Fruit fly (Drosophila melanogaster): Measurements from ENCODE around the gene CG1907.

CG1907 gene

dm6 chr3R:29572040-29572648, 46.7 kb upstream of the CG1907 start:
- TF ChIP-seq Rel (GFP tag; optimal IDR thresholded peaks at IDR 0.05) (no peak), Rel (tag; optimal IDR thresholded peaks at IDR 0.05) (no peak), Sp1 (GFP tag; optimal IDR thresholded peaks at IDR 0.05) (no peak), Vsx2 (GFP tag; optimal IDR thresholded peaks at IDR 0.05; ENCODE audit: partially characterized antibody) (no peak), woc (GFP tag; optimal IDR thresholded peaks at IDR 0.05) (no peak), sage (GFP tag; optimal IDR thresholded peaks at IDR 0.05) (no peak), tai (GFP tag; optimal IDR thresholded peaks at IDR 0.05) (no peak), Dif (GFP tag; optimal IDR thresholded peaks at IDR 0.05; ENCODE audit: partially characterized antibody) (no peak), Abd-B (GFP tag; optimal IDR thresholded peaks at IDR 0.05) (no peak)

dm6 chr3R:29576009-29576408, 42.9 kb upstream of the CG1907 start:
- no peak for TF ChIP-seq dmrt93B (GFP tag; optimal IDR thresholded peaks at IDR 0.05)
- no peak for TF ChIP-seq Hr83 (GFP tag; optimal IDR thresholded peaks at IDR 0.05; ENCODE audit: poor library complexity, severe bottlenecking)
- no peak for TF ChIP-seq psq (GFP tag; optimal IDR thresholded peaks at IDR 0.05)
- no peak for TF ChIP-seq rgr (GFP tag; optimal IDR thresholded peaks at IDR 0.05)
- TF ChIP-seq CG9705 (GFP tag; optimal IDR thresholded peaks at IDR 0.05): no peak
- TF ChIP-seq Hr78 (GFP tag; optimal IDR thresholded peaks at IDR 0.05): no peak
- no peak for TF ChIP-seq N (GFP tag; optimal IDR thresholded peaks at IDR 0.05)
- no peak for TF ChIP-seq Sp1 (GFP tag; optimal IDR thresholded peaks at IDR 0.05)

dm6 chr3R:29581420-29581819, 37.4 kb upstream of the CG1907 start:
- TF ChIP-seq OdsH (GFP tag; optimal IDR thresholded peaks at IDR 0.05) (peak; percentile 9), rgr (GFP tag; optimal IDR thresholded peaks at IDR 0.05) (peak; percentile 27), h (GFP tag; optimal IDR thresholded peaks at IDR 0.05) (peak; percentile 10), dl (GFP tag; optimal IDR thresholded peaks at IDR 0.05; ENCODE audit: insufficient read depth in 1 of 2, partially characterized antibody in 2 of 2) (no peak), Sp1 (GFP tag; optimal IDR thresholded peaks at IDR 0.05) (peak; percentile 29), foxo (GFP tag; optimal IDR thresholded peaks at IDR 0.05) (peak in 1 of 2 experiments; percentile 12), sage (GFP tag; optimal IDR thresholded peaks at IDR 0.05) (no peak)

DNA sequence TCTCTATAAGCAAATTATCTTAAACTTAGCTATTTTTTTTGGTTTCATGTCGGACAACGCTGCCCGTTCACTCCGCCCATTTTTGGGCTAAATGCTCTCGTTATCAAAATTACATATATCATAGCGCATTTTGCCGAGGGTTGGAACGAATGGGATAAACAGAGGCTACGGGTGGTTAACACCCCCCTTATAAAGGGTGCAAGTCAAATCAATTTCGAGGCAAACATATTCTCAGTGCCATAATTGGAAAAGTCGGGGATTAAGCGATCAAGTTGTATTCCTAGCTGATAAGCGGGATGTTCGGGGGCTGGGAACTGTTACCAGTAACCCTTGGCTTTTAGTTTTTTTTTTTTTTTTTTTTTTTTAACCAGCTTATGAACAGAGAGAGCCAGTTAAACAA, 35.6 kb upstream of the CG1907 start:
- TF ChIP-seq pan (optimal IDR thresholded peaks at IDR 0.05): no peak
- TF ChIP-seq jim (GFP tag; optimal IDR thresholded peaks at IDR 0.05): no peak
- TF ChIP-seq Mio (GFP tag; optimal IDR thresholded peaks at IDR 0.05): no peak
- TF ChIP-seq h (GFP tag; optimal IDR thresholded peaks at IDR 0.05): no peak
- TF ChIP-seq woc (GFP tag; optimal IDR thresholded peaks at IDR 0.05): no peak
- no peak for TF ChIP-seq Dfd (GFP tag; optimal IDR thresholded peaks at IDR 0.05)
- no peak for TF ChIP-seq ey (GFP tag; optimal IDR thresholded peaks at IDR 0.05)
- TF ChIP-seq Rel (GFP tag; optimal IDR thresholded peaks at IDR 0.05): no peak
- no peak for TF ChIP-seq Rel (tag; optimal IDR thresholded peaks at IDR 0.05)
- no peak for TF ChIP-seq Myc (optimal IDR thresholded peaks at IDR 0.05)
- TF ChIP-seq Dif (GFP tag; optimal IDR thresholded peaks at IDR 0.05; ENCODE audit: partially characterized antibody): no peak
- TF ChIP-seq dsf (GFP tag; optimal IDR thresholded peaks at IDR 0.05; ENCODE audit: borderline replicate concordance): no peak
- TF ChIP-seq sage (GFP tag; optimal IDR thresholded peaks at IDR 0.05): no peak
- no peak for TF ChIP-seq CG32264 (GFP tag; optimal IDR thresholded peaks at IDR 0.05)
- TF ChIP-seq brk (GFP tag; optimal IDR thresholded peaks at IDR 0.05): no peak
- TF ChIP-seq tai (GFP tag; optimal IDR thresholded peaks at IDR 0.05): no peak

dm6 chr3R:29584266-29584665, 34.6 kb upstream of the CG1907 start:
- no peak for TF ChIP-seq jim (GFP tag; optimal IDR thresholded peaks at IDR 0.05)
- no peak for TF ChIP-seq br (GFP tag; optimal IDR thresholded peaks at IDR 0.05)
- no peak for TF ChIP-seq dl (GFP tag; optimal IDR thresholded peaks at IDR 0.05; ENCODE audit: insufficient read depth in 1 of 2, partially characterized antibody in 2 of 2)
